Worm (Caenorhabditis elegans) whole organism, L3 larva: ENCODE data around the gene tap-1.

Experiments used
- ceh-28 ChIP-seq: fragments of 150-350 bp; optimal IDR thresholded peaks from 2 replicates; lab custom pipeline; 2014; ENCODE audit warnings: missing biosample characterization, missing genetic modification reagents, missing genetic modification characterization
- elt-2 ChIP-seq: sonication (generic microtip); optimal IDR thresholded peaks from 2 replicates; lab custom pipeline; 2016; ENCODE audit warnings: missing genetic modification reagents, mild to moderate bottlenecking, missing genetic modification characterization, missing compliant biosample characterization
- fkh-2 ChIP-seq: fragments of 150-350 bp; optimal IDR thresholded peaks from 2 replicates; lab custom pipeline; 2014; ENCODE audit warnings: missing biosample characterization, missing genetic modification reagents, missing genetic modification characterization
- nhr-12 ChIP-seq: fragments of 150-350 bp; optimal IDR thresholded peaks from 2 replicates; lab custom pipeline; 2014; ENCODE audit warnings: missing biosample characterization, missing genetic modification characterization
- nhr-28 ChIP-seq: fragments of 150-350 bp; optimal IDR thresholded peaks from 2 replicates; lab custom pipeline; 2014; ENCODE audit warnings: missing biosample characterization, missing genetic modification characterization
- nhr-76 ChIP-seq: fragments of 150-350 bp; sonication (generic microtip); optimal IDR thresholded peaks from 5 replicates; lab custom pipeline; 2014; ENCODE audit warnings: missing biosample characterization, missing genetic modification characterization
- skn-1 ChIP-seq: fragments of 150-350 bp; optimal IDR thresholded peaks from 2 replicates; lab custom pipeline; 2014; ENCODE audit warnings: missing biosample characterization, missing genetic modification characterization

DNA sequence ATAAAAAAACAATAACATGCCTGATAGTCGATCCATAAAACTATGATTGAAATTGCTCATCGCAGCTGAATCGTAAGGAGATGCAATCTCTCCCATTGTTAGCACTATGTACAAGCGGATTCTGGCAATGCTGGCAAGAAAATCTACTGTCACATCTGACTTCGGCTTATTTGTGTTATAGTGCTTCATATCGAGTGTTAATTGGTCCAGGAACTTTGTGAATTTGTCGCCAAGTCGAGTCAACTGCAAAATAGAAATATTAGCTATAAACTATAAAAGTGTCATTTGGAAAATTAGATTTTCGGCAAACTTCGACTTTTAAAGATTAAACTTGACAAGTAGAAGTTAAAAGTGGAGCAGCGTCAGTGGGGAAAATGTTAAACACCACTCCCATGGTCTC lies 5.1 kb upstream of the tap-1 start:
- TF ChIP-seq ceh-28: no peak
- no peak for TF ChIP-seq nhr-12 (tag; lab: Kevin White, UChicago)
- TF ChIP-seq fkh-2 (tag; lab: Kevin White, UChicago): no peak
- no peak for TF ChIP-seq elt-2 (tag; lab: Kevin White, UChicago)
- TF ChIP-seq nhr-76 (tag; lab: Kevin White, UChicago): no peak
- no peak for TF ChIP-seq nhr-28 (tag; lab: Kevin White, UChicago)
- TF ChIP-seq skn-1 (tag; lab: Kevin White, UChicago): no peak
